Fruit fly (Drosophila melanogaster): ENCODE data around the gene CG43373.

- no peak for TF ChIP-seq NC2α (GFP tag; optimal IDR thresholded peaks at IDR 0.05)
- TF ChIP-seq CG30403 (GFP tag; optimal IDR thresholded peaks at IDR 0.05), result no peak
- TF ChIP-seq schlank (tag; optimal IDR thresholded peaks at IDR 0.05), result no peak
- no peak for TF ChIP-seq CkIIα-i1 (GFP tag; IDR thresholded peaks at IDR 0.05)
- TF ChIP-seq ap (GFP tag; IDR thresholded peaks at IDR 0.05), result no peak
- no peak for TF ChIP-seq CG11560 (tag; IDR thresholded peaks at IDR 0.05)
- no peak for TF ChIP-seq p53 (GFP tag; optimal IDR thresholded peaks at IDR 0.05)
- no peak for TF ChIP-seq Dll (GFP tag; IDR thresholded peaks at IDR 0.05; ENCODE audit: partially characterized antibody)
- no peak for TF ChIP-seq sob (GFP tag; IDR thresholded peaks at IDR 0.05)
- no peak for TF ChIP-seq CG7745 (tag; optimal IDR thresholded peaks at IDR 0.05)
- no peak for TF ChIP-seq CG17568 (GFP tag; optimal IDR thresholded peaks at IDR 0.05)
- TF ChIP-seq Six4 (GFP tag; optimal IDR thresholded peaks at IDR 0.05), result no peak
- no peak for TF ChIP-seq kah (GFP tag; optimal IDR thresholded peaks at IDR 0.05)
- no peak for TF ChIP-seq CG11696 (GFP tag; IDR thresholded peaks at IDR 0.05)
These were observed 2.3 kb upstream of the CG43373 start, which contains the start of gene CG13033 for dm6 chr3L:16545511-16545910.
